Worm (Caenorhabditis elegans) whole organism, young adult: ENCODE data around the gene Y39G8B.10.

Experiments used
- B0261.1 ChIP-seq: sonication (generic microtip); optimal IDR thresholded peaks from 2 replicates; lab custom pipeline; 2016; ENCODE audit warnings: mild to moderate bottlenecking, missing genetic modification characterization, moderate library complexity, missing compliant biosample characterization
- B0336.3 ChIP-seq: fragments of 200-800 bp; sonication (Bioruptor generic); IDR thresholded peaks from 2 replicates; pipeline ENCODE4 v1.3.6; 2022; ENCODE audit warnings: missing genetic modification characterization, missing compliant biosample characterization
- D2030.7 ChIP-seq: fragments of 200-800 bp; sonication (Bioruptor generic); IDR thresholded peaks from 2 replicates; pipeline ENCODE4 v1.3.6; 2022; ENCODE audit warnings: missing genetic modification reagents, missing genetic modification characterization, missing compliant biosample characterization
- F52B5.7 ChIP-seq: sonication (generic microtip); optimal IDR thresholded peaks from 2 replicates; lab custom pipeline; 2016; ENCODE audit warnings: mild to moderate bottlenecking, missing genetic modification characterization, missing compliant biosample characterization
- F57C9.4 ChIP-seq: sonication (generic microtip); optimal IDR thresholded peaks from 2 replicates; lab custom pipeline; 2017; ENCODE audit warnings: mild to moderate bottlenecking, missing genetic modification characterization, missing compliant biosample characterization
- K11D2.4 ChIP-seq: fragments of 200-800 bp; sonication (Bioruptor generic); IDR thresholded peaks from 2 replicates; pipeline ENCODE4 v1.3.6; 2022; ENCODE audit warnings: missing genetic modification reagents, missing genetic modification characterization, missing compliant biosample characterization
- K12H6.12 ChIP-seq: fragments of 200-800 bp; sonication (Bioruptor generic); optimal IDR thresholded peaks from 2 replicates; lab custom pipeline; 2018; ENCODE audit warnings: mild to moderate bottlenecking, missing genetic modification characterization, missing compliant biosample characterization
- athp-1 ChIP-seq: sonication (generic microtip); optimal IDR thresholded peaks from 2 replicates; lab custom pipeline; 2017; ENCODE audit warnings: mild to moderate bottlenecking, missing genetic modification characterization, missing compliant biosample characterization
- attf-3 ChIP-seq: fragments of 200-800 bp; sonication (Bioruptor generic); conservative IDR thresholded peaks from 2 replicates; pipeline ENCODE4 v1.3.6; 2022; ENCODE audit warnings: missing genetic modification reagents, missing genetic modification characterization, missing compliant biosample characterization
- attf-5 ChIP-seq: fragments of 200-800 bp; sonication (Bioruptor generic); optimal IDR thresholded peaks from 2 replicates; lab custom pipeline; 2018; ENCODE audit warnings: mild to moderate bottlenecking, missing genetic modification characterization, missing compliant biosample characterization
- ceh-100 ChIP-seq: fragments of 200-800 bp; sonication (Bioruptor generic); IDR thresholded peaks from 2 replicates; pipeline ENCODE4 v1.3.6; 2022; ENCODE audit warnings: missing genetic modification reagents, missing genetic modification characterization, missing compliant biosample characterization
- ceh-27 ChIP-seq: fragments of 200-800 bp; sonication (Bioruptor generic); optimal IDR thresholded peaks from 2 replicates; lab custom pipeline; 2018; ENCODE audit warnings: mild to moderate bottlenecking, missing genetic modification characterization, moderate library complexity, missing compliant biosample characterization
- ceh-58 ChIP-seq: fragments of 200-800 bp; sonication (Bioruptor generic); IDR thresholded peaks from 2 replicates; pipeline ENCODE4 v1.3.6; 2022; ENCODE audit warnings: missing genetic modification characterization, missing compliant biosample characterization
- ceh-79 ChIP-seq: sonication (generic microtip); optimal IDR thresholded peaks from 2 replicates; lab custom pipeline; 2017; ENCODE audit warnings: mild to moderate bottlenecking, missing genetic modification characterization, missing compliant biosample characterization
- chd-7 ChIP-seq: sonication (generic microtip); optimal IDR thresholded peaks from 2 replicates; lab custom pipeline; 2016; ENCODE audit warnings: mild to moderate bottlenecking, missing genetic modification characterization, moderate library complexity, missing compliant biosample characterization
- dpl-1 ChIP-seq: fragments of 150-350 bp; optimal IDR thresholded peaks from 2 replicates; lab custom pipeline; 2014; ENCODE audit warnings: missing biosample characterization, missing genetic modification reagents, missing genetic modification characterization
- efl-1 ChIP-seq: fragments of 150-350 bp; optimal IDR thresholded peaks from 2 replicates; lab custom pipeline; 2014; ENCODE audit warnings: missing biosample characterization, missing genetic modification reagents, missing genetic modification characterization
- egrh-3 ChIP-seq: fragments of 200-800 bp; sonication (Bioruptor generic); IDR thresholded peaks from 2 replicates; pipeline ENCODE4 v1.3.6; 2022; ENCODE audit warnings: missing genetic modification reagents, missing genetic modification characterization, missing compliant biosample characterization
- ekl-4 ChIP-seq: fragments of 200-800 bp; sonication (Bioruptor generic); IDR thresholded peaks from 2 replicates; pipeline ENCODE4 v1.3.6; 2022; ENCODE audit warnings: missing genetic modification reagents, missing genetic modification characterization, missing compliant biosample characterization
- ets-4 ChIP-seq: fragments of 200-800 bp; sonication (Bioruptor generic); optimal IDR thresholded peaks from 2 replicates; lab custom pipeline; 2018; ENCODE audit warnings: mild to moderate bottlenecking, missing genetic modification characterization, missing compliant biosample characterization
- gei-17 ChIP-seq: fragments of 200-800 bp; sonication (Bioruptor generic); optimal IDR thresholded peaks from 2 replicates; lab custom pipeline; 2018; ENCODE audit warnings: mild to moderate bottlenecking, missing genetic modification characterization, missing compliant biosample characterization
- hmg-1.2 ChIP-seq: fragments of 200-800 bp; sonication (Bioruptor generic); IDR thresholded peaks from 2 replicates; pipeline ENCODE4 v1.3.6; 2022; ENCODE audit warnings: missing genetic modification reagents, missing genetic modification characterization, missing compliant biosample characterization
- hrde-1 ChIP-seq: sonication (generic microtip); optimal IDR thresholded peaks from 2 replicates; lab custom pipeline; 2016; ENCODE audit warnings: missing genetic modification characterization, mild to moderate bottlenecking, missing compliant biosample characterization, moderate library complexity, missing genotype, missing genetic modification reagents, borderline replicate concordance
- hsf-1 ChIP-seq: fragments of 200-800 bp; sonication (Bioruptor generic); IDR thresholded peaks from 2 replicates; pipeline ENCODE4 v1.3.6; 2022; ENCODE audit warnings: missing genetic modification reagents, missing genetic modification characterization, missing compliant biosample characterization
- let-607 ChIP-seq, 2 experiments: fragments of 200-800 bp in 1 of 2; sonication (Bioruptor generic) in 1 of 2; sonication (generic microtip) in 1 of 2; optimal IDR thresholded peaks; 2 replicates each; lab custom pipeline; 2016 to 2018; ENCODE audit warnings: mild to moderate bottlenecking in 2 of 2, missing compliant biosample characterization in 2 of 2, missing genetic modification characterization in 2 of 2, moderate library complexity in 2 of 2, missing genotype in 1 of 2
- lin-35 ChIP-seq, 3 experiments: fragments of 150-350 bp in 2 of 3; sonication (generic microtip) in 1 of 3; optimal IDR thresholded peaks; 2 replicates each; lab custom pipeline; 2014 to 2018; ENCODE audit warnings: missing biosample characterization in 3 of 3, missing genetic modification characterization in 3 of 3, missing genetic modification reagents in 3 of 3
- lin-54 ChIP-seq: fragments of 200-800 bp; sonication (Bioruptor generic); optimal IDR thresholded peaks from 2 replicates; lab custom pipeline; 2018; ENCODE audit warnings: mild to moderate bottlenecking, missing genetic modification characterization, missing compliant biosample characterization
- madf-3 ChIP-seq: fragments of 200-800 bp; sonication (Bioruptor generic); IDR thresholded peaks from 2 replicates; pipeline ENCODE4 v1.3.6; 2022; ENCODE audit warnings: missing genetic modification reagents, missing genetic modification characterization, missing compliant biosample characterization
- mcd-1 ChIP-seq: fragments of 200-800 bp; sonication (Bioruptor generic); IDR thresholded peaks from 2 replicates; pipeline ENCODE4 v1.3.6; 2022; ENCODE audit warnings: missing genetic modification reagents, missing genetic modification characterization, missing compliant biosample characterization
- mes-4 ChIP-seq: sonication (generic microtip); optimal IDR thresholded peaks from 2 replicates; lab custom pipeline; 2016; ENCODE audit warnings: missing genotype, missing genetic modification characterization, missing compliant biosample characterization
- nhr-80 ChIP-seq: sonication (generic microtip); optimal IDR thresholded peaks from 2 replicates; lab custom pipeline; 2016; ENCODE audit warnings: missing genetic modification characterization, missing compliant biosample characterization
- rcor-1 ChIP-seq: fragments of 200-800 bp; sonication (Bioruptor generic); IDR thresholded peaks from 2 replicates; pipeline ENCODE4 v1.3.6; 2022; ENCODE audit warnings: missing genetic modification reagents, missing genetic modification characterization, missing compliant biosample characterization
- rpc-1 ChIP-seq, 2 experiments: fragments of 150-350 bp in 1 of 2; sonication (generic microtip) in 1 of 2; optimal IDR thresholded peaks; 2 replicates each; lab custom pipeline; 2014 to 2018; ENCODE audit warnings: missing biosample characterization in 1 of 2, missing genetic modification characterization in 1 of 2, missing genetic modification reagents in 1 of 2, missing genotype in 1 of 2
- snpc-1.1 ChIP-seq: sonication (generic microtip); optimal IDR thresholded peaks from 2 replicates; lab custom pipeline; 2017; ENCODE audit warnings: missing genetic modification characterization, mild to moderate bottlenecking, missing compliant biosample characterization, antibody characterized with exemption, moderate library complexity, missing genotype, missing genetic modification reagents; ENCODE audit not compliant: insufficient read depth
- tbp1 ChIP-seq: fragments of 200-800 bp; sonication (Bioruptor generic); optimal IDR thresholded peaks from 2 replicates; lab custom pipeline; 2018; ENCODE audit warnings: mild to moderate bottlenecking, missing genetic modification characterization, missing compliant biosample characterization
- zfh-2 ChIP-seq: fragments of 200-800 bp; sonication (Bioruptor generic); conservative IDR thresholded peaks from 2 replicates; pipeline ENCODE4 v1.3.6; 2022; ENCODE audit warnings: missing genetic modification reagents, missing genetic modification characterization, missing compliant biosample characterization
- zim-3 ChIP-seq: sonication (generic microtip); optimal IDR thresholded peaks from 2 replicates; lab custom pipeline; 2017; ENCODE audit warnings: mild to moderate bottlenecking, missing genetic modification characterization, moderate library complexity, missing compliant biosample characterization
- ztf-6 ChIP-seq: fragments of 200-800 bp; sonication (Bioruptor generic); IDR thresholded peaks from 2 replicates; pipeline ENCODE4 v1.3.6; 2022; ENCODE audit warnings: missing genetic modification reagents, missing genetic modification characterization, missing compliant biosample characterization

The Y39G8B.10 gene

ce11 chrII:13981819-13982218 is 1.1 kb downstream of the Y39G8B.10 start (continued):
- TF ChIP-seq ceh-58: no peak

DNA sequence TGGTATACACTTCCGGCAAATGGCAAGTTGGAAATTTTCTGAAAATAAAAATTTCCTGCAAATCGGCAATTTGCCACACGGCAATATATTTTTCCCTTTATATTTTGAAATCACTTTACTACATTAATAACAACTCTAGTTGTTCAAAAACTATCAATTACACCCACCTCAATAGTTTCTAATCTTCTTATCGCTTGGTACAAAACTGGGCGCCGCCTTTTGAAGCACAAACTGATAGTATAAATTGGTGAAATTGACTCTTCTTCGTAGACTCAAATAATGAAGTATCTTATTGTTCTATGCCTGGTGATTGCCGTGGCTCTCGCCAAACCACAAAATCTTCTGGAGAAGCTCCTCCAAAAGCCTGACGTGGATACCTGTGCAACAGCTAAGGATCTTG is 1.8 kb downstream of the Y39G8B.10 start, which contains the start of gene Y39G8B.9:
Gene Y39G8B.9 (plus strand): TSS at position 269 of the 400 bp plus-strand sequence.
- TF ChIP-seq nhr-80 (tag; lab: Kevin White, UChicago) (peak; percentile 25), gei-17 (no peak)

DNA sequence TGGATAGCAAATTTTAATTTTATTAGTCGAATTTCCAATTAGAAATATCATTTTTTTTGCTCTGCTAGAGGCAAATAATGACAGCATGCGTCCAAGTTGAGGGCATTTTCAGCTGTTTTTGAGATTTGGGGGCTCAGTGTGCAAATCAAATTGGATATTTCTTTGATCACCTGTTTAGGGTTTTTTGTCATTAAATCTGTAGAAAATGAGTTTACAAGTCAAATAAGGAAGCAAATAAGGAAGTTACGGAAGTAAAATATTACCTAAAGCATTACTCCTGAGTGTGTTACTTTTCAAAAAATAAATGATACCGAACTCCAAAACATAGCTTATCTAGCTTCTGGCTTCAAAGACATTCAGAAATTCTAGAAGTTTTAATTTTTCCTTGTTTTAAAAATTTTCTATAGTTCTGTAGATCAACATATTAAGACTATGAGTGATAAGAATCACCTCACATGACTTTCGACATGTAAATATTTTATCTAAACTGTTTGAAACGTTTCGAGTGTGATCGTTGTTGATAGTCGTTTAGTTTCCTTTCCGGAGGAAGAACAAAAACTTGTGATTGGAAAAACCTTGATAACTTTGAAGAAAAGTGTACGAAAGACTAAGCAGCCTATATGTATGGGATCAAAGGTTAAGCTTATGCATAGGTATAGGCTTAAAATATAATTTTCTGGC is 2.9 kb downstream of the Y39G8B.10 start, which contains the start of gene sre-48:
Gene sre-48 (minus strand): TSS at position 51 of the 681 bp plus-strand sequence.
- TF ChIP-seq ztf-6 (GFP tag; lab: Robert Waterston, UW): no peak
- no peak for TF ChIP-seq lin-54 (GFP tag; lab: Kevin White, UChicago)
- TF ChIP-seq hrde-1: no peak
- no peak for TF ChIP-seq lin-35 (GFP tag; optimal IDR thresholded peaks at IDR 0.05; lab: Kevin White, UChicago)
- TF ChIP-seq nhr-80 (tag; lab: Kevin White, UChicago): no peak
- no peak for TF ChIP-seq let-607 (tag; optimal IDR thresholded peaks at IDR 0.05; lab: Kevin White, UChicago)

DNA sequence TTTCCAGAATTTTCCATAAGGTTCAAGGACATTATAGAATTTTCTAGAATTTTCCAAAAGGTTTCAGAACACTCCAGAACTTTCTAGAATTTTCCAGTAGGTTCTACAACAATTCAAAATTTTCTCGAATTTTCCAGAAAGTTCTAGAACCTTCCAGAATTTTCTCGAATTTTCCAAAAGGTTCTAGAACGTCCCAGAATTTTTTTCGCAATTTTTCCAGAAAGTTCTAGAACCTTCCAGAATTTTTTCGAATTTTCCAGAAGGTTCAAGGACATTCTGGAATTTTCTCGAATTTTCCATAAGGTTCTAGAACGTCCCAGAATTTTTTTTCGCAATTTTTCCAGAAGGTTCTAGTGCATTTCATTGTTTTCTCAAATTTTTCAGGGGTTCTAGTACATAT is 5.2 kb downstream of the Y39G8B.10 start:
- TF ChIP-seq mes-4 (tag; lab: Kevin White, UChicago) (no peak), rpc-1 (optimal IDR thresholded peaks at IDR 0.05; lab: Kevin White, UChicago) (peak; percentile 31), rpc-1 (tag; optimal IDR thresholded peaks at IDR 0.05; lab: Kevin White, UChicago) (no peak), egrh-3 (GFP tag; lab: Robert Waterston, UW) (no peak), chd-7 (tag; lab: Kevin White, UChicago) (no peak), ceh-100 (GFP tag; lab: Robert Waterston, UW) (no peak), ceh-79 (no peak), zim-3 (tag; lab: Kevin White, UChicago) (no peak), B0261.1 (tag; lab: Kevin White, UChicago) (no peak), ets-4 (GFP tag; lab: Kevin White, UChicago) (no peak), hsf-1 (peak; percentile 93)

ce11 chrII:13976161-13976560 is 6.8 kb downstream of the Y39G8B.10 start, which contains the start of gene Y39G8B.2:
Gene Y39G8B.2 (minus strand): TSS chrII:13976221.
- peak; percentile 65 for TF ChIP-seq K12H6.12 (tag; lab: Kevin White, UChicago)
- TF ChIP-seq ekl-4 (GFP tag; lab: Robert Waterston, UW): peak; percentile 44; the same call in 1 of the 2 replicates
- peak in 1 of 3 experiments; percentile 72 for TF ChIP-seq lin-35 (GFP tag; optimal IDR thresholded peaks at IDR 0.05; lab: Kevin White, UChicago)
- peak; percentile 50; the same call in 1 of the 2 replicates for TF ChIP-seq K11D2.4 (GFP tag; lab: Robert Waterston, UW)
- TF ChIP-seq snpc-1.1 (tag; lab: Kevin White, UChicago): no peak
- TF ChIP-seq chd-7 (tag; lab: Kevin White, UChicago): peak; percentile 1
- no peak for TF ChIP-seq D2030.7
- TF ChIP-seq rcor-1 (GFP tag; lab: Robert Waterston, UW): peak; percentile 47; the same call in 1 of the 2 replicates
- TF ChIP-seq athp-1 (tag; lab: Kevin White, UChicago): peak; percentile 22
- peak; percentile 72 for TF ChIP-seq zfh-2
- no peak for TF ChIP-seq ceh-58
- 0 out of 2 replicates have a peak, but pooled peaks have one; percentile 26 for TF ChIP-seq attf-3 (GFP tag; lab: Robert Waterston, UW)
- TF ChIP-seq ceh-27: peak; percentile 79
- TF ChIP-seq hmg-1.2 (GFP tag; lab: Robert Waterston, UW): peak; percentile 72
- TF ChIP-seq B0336.3 (GFP tag; lab: Robert Waterston, UW): peak; percentile 50; the same call in 1 of the 2 replicates
- peak; percentile 41 for TF ChIP-seq dpl-1 (GFP tag; lab: Kevin White, UChicago)
- peak; percentile 74 for TF ChIP-seq egrh-3 (GFP tag; lab: Robert Waterston, UW)
- no peak for TF ChIP-seq madf-3
- TF ChIP-seq hrde-1: no peak
- peak; percentile 96 for TF ChIP-seq mcd-1 (GFP tag; lab: Robert Waterston, UW)
- peak; percentile 95 for TF ChIP-seq attf-5 (GFP tag; lab: Kevin White, UChicago)
- TF ChIP-seq efl-1 (GFP tag; lab: Kevin White, UChicago): peak; percentile 40
- TF ChIP-seq F57C9.4: no peak
- peak; percentile 45 for TF ChIP-seq tbp1
- TF ChIP-seq F52B5.7: no peak
- no peak for TF ChIP-seq ets-4 (GFP tag; lab: Kevin White, UChicago)
- peak in 1 of 2 experiments; percentile 1 for TF ChIP-seq let-607 (tag; optimal IDR thresholded peaks at IDR 0.05; lab: Kevin White, UChicago)
